Worm (Caenorhabditis elegans): ENCODE data around the gene sru-15.

ce11 chrIV:17382029-17382428, 14.0 kb upstream of the sru-15 start, which contains the start of gene C30H6.8:
- TF ChIP-seq him-1 (tag; optimal IDR thresholded peaks at IDR 0.05) (no peak), dao-5 (tag; optimal IDR thresholded peaks at IDR 0.05) (no peak), W03F9.2 (tag; optimal IDR thresholded peaks at IDR 0.05) (no peak)

All from whole organism, L4/young adult.